Worm (Caenorhabditis elegans) whole organism, early embryonic: ENCODE data around the gene F54B11.5.

Source experiments
- ama-1 ChIP-seq: fragments of 150-350 bp; optimal IDR thresholded peaks from 2 replicates; lab custom pipeline; 2014
- flt-1 ChIP-seq: fragments of 200-800 bp; sonication (Bioruptor generic); IDR thresholded peaks from 2 replicates; pipeline ENCODE4 v1.3.6; 2022; ENCODE audit warnings: missing genetic modification characterization, missing compliant biosample characterization
- hmbx-1 ChIP-seq: sonication (generic microtip); optimal IDR thresholded peaks from 2 replicates; lab custom pipeline; 2016; ENCODE audit warnings: mild to moderate bottlenecking, missing genetic modification characterization, missing compliant biosample characterization
- hmg-4 ChIP-seq: fragments of 200-800 bp; sonication (Bioruptor generic); optimal IDR thresholded peaks from 2 replicates; lab custom pipeline; 2018; ENCODE audit warnings: mild to moderate bottlenecking, missing genetic modification characterization, missing compliant biosample characterization
- pes-1 ChIP-seq: fragments of 200-800 bp; sonication (Bioruptor generic); IDR thresholded peaks from 2 replicates; pipeline ENCODE4 v1.3.6; 2022; ENCODE audit warnings: missing genetic modification reagents, missing genetic modification characterization, missing compliant biosample characterization
- scrt-1 ChIP-seq: fragments of 200-800 bp; sonication (Bioruptor generic); IDR thresholded peaks from 2 replicates; pipeline ENCODE4 v1.3.6; 2022; ENCODE audit warnings: missing genetic modification characterization, missing compliant biosample characterization
- sea-1 ChIP-seq: fragments of 200-800 bp; sonication (Bioruptor generic); conservative IDR thresholded peaks from 2 replicates; pipeline ENCODE4 v1.3.6; 2022; ENCODE audit warnings: missing genetic modification characterization, missing compliant biosample characterization

DNA sequence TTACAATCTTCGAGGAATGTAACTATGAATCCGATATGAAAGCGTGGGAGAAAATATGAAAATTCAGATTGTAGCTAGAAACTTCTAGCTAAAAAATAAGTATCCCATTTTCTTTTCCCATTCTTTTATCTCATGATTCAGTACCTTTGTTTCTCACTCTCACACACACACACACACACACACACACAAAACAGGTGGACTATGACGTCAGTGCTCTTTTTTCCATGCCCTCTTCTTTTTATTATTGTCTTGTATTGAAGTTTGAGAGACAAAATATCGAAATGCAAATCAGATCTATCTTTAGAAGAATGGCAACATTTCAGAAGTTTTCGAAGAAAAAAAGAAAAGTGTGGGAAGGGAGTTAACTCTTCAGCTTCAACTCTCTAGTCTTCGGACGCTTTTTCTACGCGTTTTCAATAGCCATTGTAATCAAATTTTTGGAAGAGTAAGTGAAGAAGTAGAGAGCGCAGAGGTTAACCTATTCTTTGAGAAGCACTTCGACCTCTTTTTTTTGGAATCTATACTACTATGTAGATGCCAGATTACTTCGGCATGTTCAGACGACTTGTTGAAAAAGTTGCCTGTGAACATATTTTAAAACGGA, 38.1 kb upstream of the F54B11.5 start:
- TF ChIP-seq scrt-1 (no peak), flt-1 (GFP tag; lab: Robert Waterston, UW) (no peak), ama-1 (lab: Kevin White, UChicago) (no peak), pes-1 (GFP tag; lab: Robert Waterston, UW) (no peak), sea-1 (GFP tag; lab: Robert Waterston, UW) (no peak), hmg-4 (GFP tag; lab: Kevin White, UChicago) (no peak), hmbx-1 (no peak)
